Worm (Caenorhabditis elegans): ENCODE data around the gene clec-4.

The clec-4 gene

ce11 chrII:12580952-12581351 is at the start of gene clec-4:
TSS of gene clec-4 (minus strand) at chrII:12581113.
- no peak for TF ChIP-seq attf-3 (GFP tag; conservative IDR thresholded peaks at IDR 0.05)
- no peak for TF ChIP-seq dpff-1 (tag; optimal IDR thresholded peaks at IDR 0.05)
- TF ChIP-seq nhr-80 (tag; optimal IDR thresholded peaks at IDR 0.05) = peak; percentile 45
- no peak for TF ChIP-seq Y53G8AR.9 (GFP tag; conservative IDR thresholded peaks at IDR 0.05)
- no peak for TF ChIP-seq pbrm-1 (GFP tag; IDR thresholded peaks at IDR 0.05)
- TF ChIP-seq mxl-1 (tag; optimal IDR thresholded peaks at IDR 0.05) = no peak

- TF ChIP-seq sptf-2 (GFP tag; optimal IDR thresholded peaks at IDR 0.05) = no peak
- no peak for TF ChIP-seq hlh-12 (tag; optimal IDR thresholded peaks at IDR 0.05)
Observed at ce11 chrII:12629387-12629786, 48.5 kb upstream of the clec-4 start, which contains the start of gene Y38E10A.28. TSS of gene Y38E10A.28 (plus strand) at chrII:12629687.

- no peak for TF ChIP-seq xnd-1 (tag; optimal IDR thresholded peaks at IDR 0.05)
- no peak for TF ChIP-seq F55B11.4 (tag; optimal IDR thresholded peaks at IDR 0.05; ENCODE audit: borderline replicate concordance, insufficient read depth)
- TF ChIP-seq C06A6.2 (GFP tag; conservative IDR thresholded peaks at IDR 0.05) = no peak
- TF ChIP-seq somi-1 (GFP tag; optimal IDR thresholded peaks at IDR 0.05) = no peak
- no peak for TF ChIP-seq snpc-1.1 (tag; optimal IDR thresholded peaks at IDR 0.05; ENCODE audit: insufficient read depth)
- TF ChIP-seq ccch-3 (GFP tag; optimal IDR thresholded peaks at IDR 0.05) = no peak
- TF ChIP-seq tbp1 (GFP tag; optimal IDR thresholded peaks at IDR 0.05) = no peak
- TF ChIP-seq bed-2 (GFP tag; IDR thresholded peaks at IDR 0.05) = no peak
- TF ChIP-seq ceh-100 (GFP tag; IDR thresholded peaks at IDR 0.05) = no peak
- TF ChIP-seq F52B5.7 (tag; optimal IDR thresholded peaks at IDR 0.05) = no peak
- TF ChIP-seq ztf-6 (GFP tag; IDR thresholded peaks at IDR 0.05) = no peak
- no peak for TF ChIP-seq lag-1 (GFP tag; IDR thresholded peaks at IDR 0.05)
- TF ChIP-seq madf-6 (GFP tag; IDR thresholded peaks at IDR 0.05) = no peak
- TF ChIP-seq him-1 (tag; optimal IDR thresholded peaks at IDR 0.05) = no peak
Observed at ce11 chrII:12628566-12628965, 47.7 kb upstream of the clec-4 start, which contains the start of gene nspe-5. TSS of gene nspe-5 (plus strand) at chrII:12628866.

- TF ChIP-seq hmg-1.2 (GFP tag; IDR thresholded peaks at IDR 0.05) = no peak
- TF ChIP-seq ztf-22 (GFP tag; optimal IDR thresholded peaks at IDR 0.05) = no peak
- TF ChIP-seq C06A6.2 (GFP tag; conservative IDR thresholded peaks at IDR 0.05) = no peak
- no peak for TF ChIP-seq hlh-12 (tag; optimal IDR thresholded peaks at IDR 0.05)
- TF ChIP-seq ets-4 (GFP tag; optimal IDR thresholded peaks at IDR 0.05) = no peak
- no peak for TF ChIP-seq attf-5 (GFP tag; optimal IDR thresholded peaks at IDR 0.05)
- no peak for TF ChIP-seq ceh-58 (GFP tag; IDR thresholded peaks at IDR 0.05)
- TF ChIP-seq hrde-1 (tag; optimal IDR thresholded peaks at IDR 0.05; ENCODE audit: borderline replicate concordance) = no peak
- TF ChIP-seq sea-2 (GFP tag; IDR thresholded peaks at IDR 0.05) = no peak
- TF ChIP-seq ztf-3 (GFP tag; optimal IDR thresholded peaks at IDR 0.05) = no peak
- no peak for TF ChIP-seq sdz-38 (tag; optimal IDR thresholded peaks at IDR 0.05)
- TF ChIP-seq bed-1 (GFP tag; IDR thresholded peaks at IDR 0.05) = no peak
- TF ChIP-seq rcor-1 (GFP tag; IDR thresholded peaks at IDR 0.05) = no peak
- no peak for TF ChIP-seq egrh-3 (GFP tag; IDR thresholded peaks at IDR 0.05)
- TF ChIP-seq Y67H2A.10 (GFP tag; conservative IDR thresholded peaks at IDR 0.05) = no peak
- TF ChIP-seq akir-1 (GFP tag; optimal IDR thresholded peaks at IDR 0.05) = no peak
- no peak for TF ChIP-seq lsy-27 (tag; optimal IDR thresholded peaks at IDR 0.05; ENCODE audit: borderline replicate concordance, insufficient read depth)
Observed at ce11 chrII:12626887-12627286, 46.0 kb upstream of the clec-4 start, which contains the start of gene nspe-7. TSS of gene nspe-7 (plus strand) at chrII:12627187.

Measured in whole organism, young adult.